Fruit fly (Drosophila melanogaster) whole organism, embryonic: ENCODE data around the gene dmrt11E.
A peak's percentile ranks its signal among the peaks of the same experiment; 100 is the strongest.

Experiments
- Asciz ChIP-seq: fragments of 200-800 bp; sonication (Bioruptor generic); optimal IDR thresholded peaks from 2 replicates; lab custom pipeline; 2017; ENCODE audit warnings: missing biosample characterization, mild to moderate bottlenecking, missing genetic modification characterization, missing genetic modification reagents
- B-H1 ChIP-seq: fragments of 200-800 bp; sonication (Bioruptor generic); IDR thresholded peaks from 3 replicates; pipeline ENCODE4 v1.3.6; 2022; ENCODE audit warnings: missing biosample characterization, missing genetic modification characterization
- Blimp-1 ChIP-seq: fragments of 200-800 bp; sonication (Bioruptor generic); optimal IDR thresholded peaks from 3 replicates; lab custom pipeline; 2018; ENCODE audit warnings: missing biosample characterization, missing genetic modification characterization, mild to moderate bottlenecking, moderate library complexity, missing genetic modification reagents
- CG11504 ChIP-seq: fragments of 200-800 bp; sonication (Bioruptor generic); optimal IDR thresholded peaks from 3 replicates; lab custom pipeline; 2019; ENCODE audit warnings: missing biosample characterization, mild to moderate bottlenecking, missing genetic modification characterization, moderate library complexity
- CG11695 ChIP-seq: fragments of 200-800 bp; sonication (Bioruptor generic); IDR thresholded peaks from 3 replicates; pipeline ENCODE4 v1.3.6; 2022; ENCODE audit warnings: missing biosample characterization, missing genetic modification characterization
- CG12391 ChIP-seq: fragments of 200-800 bp; sonication (Bioruptor generic); optimal IDR thresholded peaks from 3 replicates; lab custom pipeline; 2018; ENCODE audit warnings: missing biosample characterization, mild to moderate bottlenecking, missing genetic modification characterization, moderate library complexity
- CG12769 ChIP-seq: fragments of 200-800 bp; sonication (Bioruptor generic); optimal IDR thresholded peaks from 2 replicates; lab custom pipeline; 2019; ENCODE audit warnings: missing biosample characterization, mild to moderate bottlenecking, missing genetic modification characterization, moderate library complexity
- CG13894 ChIP-seq: fragments of 200-800 bp; sonication (Bioruptor generic); optimal IDR thresholded peaks from 3 replicates; lab custom pipeline; 2018; ENCODE audit warnings: missing biosample characterization, mild to moderate bottlenecking, missing genetic modification characterization, moderate library complexity
- CG15269 ChIP-seq: fragments of 200-800 bp; sonication (Bioruptor generic); optimal IDR thresholded peaks from 2 replicates; lab custom pipeline; 2018; ENCODE audit warnings: missing biosample characterization, mild to moderate bottlenecking, missing genetic modification characterization, moderate library complexity
- CG15514 ChIP-seq: fragments of 200-800 bp; sonication (Bioruptor generic); optimal IDR thresholded peaks from 3 replicates; lab custom pipeline; 2017; ENCODE audit warnings: missing biosample characterization, missing genetic modification characterization, mild to moderate bottlenecking, moderate library complexity, missing genetic modification reagents
- CG1603 ChIP-seq: fragments of 200-800 bp; sonication (Bioruptor generic); optimal IDR thresholded peaks from 2 replicates; lab custom pipeline; 2019; ENCODE audit warnings: missing biosample characterization, mild to moderate bottlenecking, missing genetic modification characterization, moderate library complexity
- CG17328 ChIP-seq: fragments of 200-800 bp; sonication (Bioruptor generic); IDR thresholded peaks from 2 replicates; pipeline ENCODE4 v1.3.6; 2022; ENCODE audit warnings: missing biosample characterization, missing genetic modification characterization
- CG18599 ChIP-seq: fragments of 200-800 bp; sonication (Bioruptor generic); optimal IDR thresholded peaks from 3 replicates; lab custom pipeline; 2017; ENCODE audit warnings: missing biosample characterization, missing genetic modification characterization, mild to moderate bottlenecking, moderate library complexity, missing genetic modification reagents
- CG18764 ChIP-seq: fragments of 200-800 bp; sonication (Bioruptor generic); optimal IDR thresholded peaks from 3 replicates; lab custom pipeline; 2016; ENCODE audit warnings: missing biosample characterization, missing genetic modification characterization
- CG2120 ChIP-seq: fragments of 200-800 bp; sonication (Bioruptor generic); optimal IDR thresholded peaks from 3 replicates; lab custom pipeline; 2016; ENCODE audit warnings: missing biosample characterization, missing genetic modification characterization
- CG2678 ChIP-seq: fragments of 200-800 bp; sonication (Bioruptor generic); optimal IDR thresholded peaks from 3 replicates; lab custom pipeline; 2019; ENCODE audit warnings: missing biosample characterization, mild to moderate bottlenecking, missing genetic modification characterization, moderate library complexity
- CG9817 ChIP-seq: fragments of 200-800 bp; sonication (Bioruptor generic); optimal IDR thresholded peaks from 2 replicates; lab custom pipeline; 2018; ENCODE audit warnings: missing biosample characterization, mild to moderate bottlenecking, missing genetic modification characterization, moderate library complexity
- Fer3 ChIP-seq: fragments of 200-800 bp; sonication (Bioruptor generic); optimal IDR thresholded peaks from 2 replicates; lab custom pipeline; 2018; ENCODE audit warnings: missing biosample characterization, mild to moderate bottlenecking, missing genetic modification characterization, moderate library complexity
- HLH3B ChIP-seq: fragments of 200-800 bp; sonication (Bioruptor generic); IDR thresholded peaks from 2 replicates; pipeline ENCODE4 v1.3.6; 2022; ENCODE audit warnings: missing biosample characterization, missing genetic modification characterization
- Med ChIP-seq: fragments of 200-800 bp; sonication (Bioruptor generic); peaks from one replicate; lab custom pipeline; 2016; ENCODE audit warnings: missing biosample characterization, missing genetic modification characterization, mild to moderate bottlenecking, inconsistent platforms, moderate library complexity
- Ptx1 ChIP-seq: fragments of 200-800 bp; sonication (Bioruptor generic); IDR thresholded peaks from 2 replicates; pipeline ENCODE4 v1.3.6; 2022; ENCODE audit warnings: missing biosample characterization, missing genetic modification characterization
- Usf ChIP-seq: fragments of 200-800 bp; sonication (Bioruptor generic); optimal IDR thresholded peaks from 2 replicates; lab custom pipeline; 2017; ENCODE audit warnings: missing genotype, missing biosample characterization, missing genetic modification characterization
- Xbp1 ChIP-seq: fragments of 200-800 bp; sonication (Bioruptor generic); optimal IDR thresholded peaks from 3 replicates; lab custom pipeline; 2016; ENCODE audit warnings: missing biosample characterization, mild to moderate bottlenecking, missing genetic modification characterization
- ap ChIP-seq: fragments of 200-800 bp; sonication (Bioruptor generic); IDR thresholded peaks from 2 replicates; pipeline ENCODE4 v1.3.6; 2022; ENCODE audit warnings: missing biosample characterization, missing genetic modification characterization
- bsh ChIP-seq, 2 experiments: fragments of 200-800 bp; sonication (Bioruptor generic); optimal IDR thresholded peaks; 2 replicates each; lab custom pipeline; 2017 to 2018; ENCODE audit warnings: mild to moderate bottlenecking in 2 of 2, missing biosample characterization in 2 of 2, missing genetic modification characterization in 2 of 2, moderate library complexity in 1 of 2
- crp ChIP-seq, 2 experiments: fragments of 200-800 bp; sonication (Bioruptor generic); optimal IDR thresholded peaks; 2 replicates in 1 of 2; 3 replicates in 1 of 2; lab custom pipeline; 2017; ENCODE audit warnings: missing biosample characterization in 2 of 2, missing genetic modification characterization in 2 of 2, mild to moderate bottlenecking in 1 of 2, moderate library complexity in 1 of 2
- cwo ChIP-seq: fragments of 200-800 bp; sonication (Bioruptor generic); optimal IDR thresholded peaks from 3 replicates; lab custom pipeline; 2017; ENCODE audit warnings: missing biosample characterization, missing genetic modification characterization, mild to moderate bottlenecking, moderate library complexity, missing genetic modification reagents
- dimm ChIP-seq: fragments of 200-800 bp; sonication (Bioruptor generic); IDR thresholded peaks from 2 replicates; pipeline ENCODE4 v1.3.6; 2022; ENCODE audit warnings: missing biosample characterization, missing genetic modification characterization
- dmrt99B ChIP-seq: fragments of 200-800 bp; sonication (Bioruptor generic); optimal IDR thresholded peaks from 2 replicates; lab custom pipeline; 2018; ENCODE audit warnings: missing biosample characterization, mild to moderate bottlenecking, missing genetic modification characterization, moderate library complexity
- dysf ChIP-seq: fragments of 200-800 bp; sonication (Bioruptor generic); IDR thresholded peaks from 3 replicates; pipeline ENCODE4 v1.3.6; 2022; ENCODE audit warnings: missing biosample characterization, missing genetic modification characterization
- eve ChIP-seq, 2 experiments: fragments of >200 bp; optimal IDR thresholded peaks; 2 replicates each; lab custom pipeline; 2017; ENCODE audit warnings: missing biosample characterization in 2 of 2, missing genetic modification characterization in 2 of 2
- exex ChIP-seq: fragments of 200-800 bp; sonication (Bioruptor generic); optimal IDR thresholded peaks from 4 replicates; lab custom pipeline; 2018; ENCODE audit warnings: missing biosample characterization, mild to moderate bottlenecking, missing genetic modification characterization, moderate library complexity
- gem ChIP-seq: fragments of 200-800 bp; sonication (Bioruptor generic); optimal IDR thresholded peaks from 2 replicates; lab custom pipeline; 2019; ENCODE audit warnings: missing biosample characterization, mild to moderate bottlenecking, missing genetic modification characterization, moderate library complexity
- grn ChIP-seq: fragments of 200-800 bp; sonication (Bioruptor generic); optimal IDR thresholded peaks from 3 replicates; lab custom pipeline; 2017; ENCODE audit warnings: missing biosample characterization, missing genetic modification characterization
- knrl ChIP-seq: fragments of 200-800 bp; sonication (Bioruptor generic); IDR thresholded peaks from 3 replicates; pipeline ENCODE4 v1.3.6; 2022; ENCODE audit warnings: missing biosample characterization, missing genetic modification characterization; ENCODE audit not compliant: partially characterized antibody
- lmd ChIP-seq: fragments of 200-800 bp; sonication (Bioruptor generic); IDR thresholded peaks from 2 replicates; pipeline ENCODE4 v1.3.6; 2022; ENCODE audit warnings: missing biosample characterization, missing genetic modification characterization
- mam ChIP-seq: fragments of 200-800 bp; sonication (Bioruptor generic); optimal IDR thresholded peaks from 3 replicates; lab custom pipeline; 2016; ENCODE audit warnings: missing biosample characterization, missing genetic modification characterization
- nom ChIP-seq: fragments of 200-800 bp; sonication (Bioruptor generic); optimal IDR thresholded peaks from 2 replicates; lab custom pipeline; 2017; ENCODE audit warnings: missing biosample characterization, missing genetic modification characterization, mild to moderate bottlenecking, moderate library complexity, missing genetic modification reagents
- oc ChIP-seq: fragments of 200-800 bp; sonication (Bioruptor generic); optimal IDR thresholded peaks from 2 replicates; lab custom pipeline; 2018; ENCODE audit warnings: missing biosample characterization, mild to moderate bottlenecking, missing genetic modification characterization, moderate library complexity
- pita ChIP-seq: fragments of 200-800 bp; sonication (Bioruptor generic); optimal IDR thresholded peaks from 2 replicates; lab custom pipeline; 2017; ENCODE audit warnings: missing biosample characterization, mild to moderate bottlenecking, missing genetic modification characterization
- sd ChIP-seq: fragments of 200-800 bp; sonication (Bioruptor generic); optimal IDR thresholded peaks from 3 replicates; lab custom pipeline; 2018; ENCODE audit warnings: missing biosample characterization, mild to moderate bottlenecking, missing genetic modification characterization, moderate library complexity
- sens ChIP-seq: fragments of 200-800 bp; sonication (Bioruptor generic); peaks from one replicate; lab custom pipeline; 2016; ENCODE audit warnings: missing biosample characterization, missing genetic modification characterization
- shn ChIP-seq: fragments of 200-800 bp; sonication (Bioruptor generic); optimal IDR thresholded peaks from 3 replicates; lab custom pipeline; 2016; ENCODE audit warnings: missing biosample characterization, missing genetic modification characterization
- unpg ChIP-seq: fragments of 200-800 bp; sonication (Bioruptor generic); optimal IDR thresholded peaks from 3 replicates; lab custom pipeline; 2018; ENCODE audit warnings: missing biosample characterization, mild to moderate bottlenecking, missing genetic modification characterization, moderate library complexity
- vvl ChIP-seq: fragments of 200-800 bp; sonication (Bioruptor generic); IDR thresholded peaks from 2 replicates; pipeline ENCODE4 v1.3.6; 2022; ENCODE audit warnings: missing biosample characterization, missing genetic modification characterization
- wor ChIP-seq: fragments of 200-800 bp; sonication (Bioruptor generic); IDR thresholded peaks from 2 replicates; pipeline ENCODE4 v1.3.6; 2022; ENCODE audit warnings: missing biosample characterization, missing genetic modification characterization
- zfh2 ChIP-seq: fragments of 200-800 bp; sonication (Bioruptor generic); optimal IDR thresholded peaks from 2 replicates; lab custom pipeline; 2016; ENCODE audit warnings: missing biosample characterization, missing genetic modification characterization

Gene dmrt11E

dm6 chrX:13331814-13332701, 35.9 kb upstream of the dmrt11E start:
- TF ChIP-seq pita: no peak
- TF ChIP-seq cwo (GFP tag; lab: Kevin White, UChicago): peak; percentile 20
- no peak for TF ChIP-seq dimm (GFP tag; lab: Robert Waterston, UW)
- no peak for TF ChIP-seq lmd (GFP tag; lab: Robert Waterston, UW)
- peak; percentile 43 for TF ChIP-seq CG2120 (GFP tag; lab: Kevin White, UChicago)
- TF ChIP-seq knrl (GFP tag; lab: Robert Waterston, UW): no peak
- peak; percentile 28 for TF ChIP-seq Blimp-1
- TF ChIP-seq dmrt99B (tag; lab: Kevin White, UChicago): peak; percentile 48
- TF ChIP-seq Med (GFP tag; lab: Kevin White, UChicago): peak; percentile 75
- peak; percentile 29; the same call in 1 of the 3 replicates for TF ChIP-seq B-H1
- peak; percentile 55 for TF ChIP-seq vvl (GFP tag; lab: Robert Waterston, UW)
- 0 out of 3 replicates have a peak, but pooled peaks have one; percentile 13 for TF ChIP-seq CG11695
- peak; percentile 28; the same call in 1 of the 2 replicates for TF ChIP-seq Ptx1 (GFP tag; lab: Robert Waterston, UW)
- TF ChIP-seq CG9817 (tag; lab: Kevin White, UChicago): peak; percentile 2
- peak in 1 of 2 experiments; percentile 85 for TF ChIP-seq eve (GFP tag; optimal IDR thresholded peaks at IDR 0.05; lab: Kevin White, UChicago)
- peak; percentile 47 for TF ChIP-seq Asciz (GFP tag; lab: Kevin White, UChicago)
- TF ChIP-seq CG18764: no peak
- peak; percentile 99 for TF ChIP-seq CG13894 (tag; lab: Kevin White, UChicago)
- TF ChIP-seq mam (GFP tag; lab: Kevin White, UChicago): peak; percentile 26
- peak; percentile 41 for TF ChIP-seq CG11504
- no peak for TF ChIP-seq shn (GFP tag; lab: Kevin White, UChicago)
- 0 out of 2 replicates have a peak, but pooled peaks have one; percentile 22 for TF ChIP-seq wor
- peak; percentile 62 for TF ChIP-seq nom (GFP tag; lab: Kevin White, UChicago)
- TF ChIP-seq sd (tag; lab: Kevin White, UChicago): peak; percentile 89
- peak; percentile 18 for TF ChIP-seq Xbp1 (GFP tag; lab: Kevin White, UChicago)
- TF ChIP-seq ap (GFP tag; lab: Robert Waterston, UW): 0 out of 2 replicates have a peak, but pooled peaks have one; percentile 20
- peak; percentile 17 for TF ChIP-seq unpg (GFP tag; lab: Kevin White, UChicago)
- peak; percentile 11 for TF ChIP-seq CG12769 (tag; lab: Kevin White, UChicago)
- peak; percentile 11 to 25 for TF ChIP-seq bsh (GFP tag; optimal IDR thresholded peaks at IDR 0.05; lab: Kevin White, UChicago)
- TF ChIP-seq Usf (GFP tag; lab: Kevin White, UChicago): no peak
- TF ChIP-seq exex: peak; percentile 50
- TF ChIP-seq Fer3 (tag; lab: Kevin White, UChicago): peak; percentile 25
- peak; percentile 19; the same call in 1 of the 2 replicates for TF ChIP-seq CG17328
- TF ChIP-seq oc (tag; lab: Kevin White, UChicago): no peak
- peak; percentile 22 for TF ChIP-seq zfh2 (GFP tag; lab: Kevin White, UChicago)
- TF ChIP-seq CG15514: peak; percentile 31
- TF ChIP-seq grn: no peak
- TF ChIP-seq HLH3B (GFP tag; lab: Robert Waterston, UW): peak; percentile 43; the same call in 1 of the 2 replicates
- peak; percentile 34; the same call in 1 of the 3 replicates for TF ChIP-seq dysf (GFP tag; lab: Robert Waterston, UW)
- peak; percentile 27 for TF ChIP-seq CG2678
- TF ChIP-seq CG18599 (GFP tag; lab: Kevin White, UChicago): peak; percentile 16
- TF ChIP-seq CG15269 (tag; lab: Kevin White, UChicago): peak; percentile 8
- TF ChIP-seq CG1603 (tag; lab: Kevin White, UChicago): peak; percentile 53
- TF ChIP-seq gem (tag; lab: Kevin White, UChicago): peak; percentile 46
- peak; percentile 64 for TF ChIP-seq sens
- TF ChIP-seq CG12391 (tag; lab: Kevin White, UChicago): peak; percentile 17
- peak in 1 of 2 experiments; percentile 39 for TF ChIP-seq crp (GFP tag; optimal IDR thresholded peaks at IDR 0.05; lab: Kevin White, UChicago)
